Worm (Caenorhabditis elegans) whole organism, midembryonic: ENCODE data around the gene cki-2.
A peak's percentile ranks its signal among the peaks of the same experiment; 100 is the strongest.

Experiments used
- T22C8.4 ChIP-seq: fragments of 200-800 bp; sonication (Bioruptor generic); IDR thresholded peaks from 2 replicates; pipeline ENCODE4 v1.3.6; 2022; ENCODE audit warnings: missing genetic modification characterization, missing compliant biosample characterization
- cog-1 ChIP-seq: sonication (generic microtip); optimal IDR thresholded peaks from 2 replicates; lab custom pipeline; 2016; ENCODE audit warnings: missing genetic modification characterization, missing compliant biosample characterization
- flt-1 ChIP-seq: fragments of 200-800 bp; sonication (Bioruptor generic); IDR thresholded peaks from 2 replicates; pipeline ENCODE4 v1.3.6; 2022; ENCODE audit warnings: missing genetic modification characterization, missing compliant biosample characterization
- med-1 ChIP-seq: sonication (generic microtip); optimal IDR thresholded peaks from 2 replicates; lab custom pipeline; 2017; ENCODE audit warnings: missing genetic modification characterization, mild to moderate bottlenecking, missing compliant biosample characterization, antibody characterized with exemption, missing genetic modification reagents; ENCODE audit not compliant: insufficient read depth
- ref-1 ChIP-seq: fragments of 200-800 bp; sonication (Bioruptor generic); conservative IDR thresholded peaks from 2 replicates; pipeline ENCODE4 v1.3.6; 2022; ENCODE audit warnings: missing genetic modification reagents, missing genetic modification characterization, missing compliant biosample characterization
- ztf-23 ChIP-seq: fragments of 200-800 bp; sonication (Bioruptor generic); IDR thresholded peaks from 2 replicates; pipeline ENCODE4 v1.3.6; 2022; ENCODE audit warnings: missing genetic modification reagents, missing genetic modification characterization, missing compliant biosample characterization
- ztf-29 ChIP-seq: fragments of 200-800 bp; sonication (Bioruptor generic); IDR thresholded peaks from 2 replicates; pipeline ENCODE4 v1.3.6; 2022; ENCODE audit warnings: missing genetic modification reagents, missing genetic modification characterization, missing compliant biosample characterization

- TF ChIP-seq flt-1 (GFP tag; lab: Robert Waterston, UW): no peak
- no peak for TF ChIP-seq ztf-23 (GFP tag; lab: Robert Waterston, UW)
- TF ChIP-seq T22C8.4 (GFP tag; lab: Robert Waterston, UW): no peak
- no peak for TF ChIP-seq med-1 (GFP tag; lab: Kevin White, UChicago)
- no peak for TF ChIP-seq ref-1 (GFP tag; lab: Robert Waterston, UW)
- peak; percentile 57 for TF ChIP-seq cog-1 (tag; lab: Kevin White, UChicago)
- no peak for TF ChIP-seq ztf-29 (GFP tag; lab: Robert Waterston, UW)
Measured at ce11 chrII:7814215-7814614, 2.1 kb upstream of the cki-2 start.
